Worm (Caenorhabditis elegans) whole organism, L4 larva: Measurements from ENCODE around the gene T01C8.3.

ENCODE experiments used
- T20F7.1 ChIP-seq: fragments of 200-800 bp; sonication (Bioruptor generic); optimal IDR thresholded peaks from 2 replicates; lab custom pipeline; 2018; ENCODE audit warnings: mild to moderate bottlenecking, missing genetic modification characterization, missing compliant biosample characterization
- T26A8.4 ChIP-seq: fragments of 200-800 bp; sonication (Bioruptor generic); IDR thresholded peaks from 2 replicates; pipeline ENCODE4 v1.3.6; 2022; ENCODE audit warnings: missing genetic modification characterization, missing compliant biosample characterization
- Y105C5A.15 ChIP-seq: fragments of 200-800 bp; sonication (Bioruptor generic); IDR thresholded peaks from 2 replicates; pipeline ENCODE4 v1.3.6; 2022; ENCODE audit warnings: missing genetic modification characterization, missing compliant biosample characterization
- Y75B8A.6 ChIP-seq: fragments of 200-800 bp; sonication (Bioruptor generic); IDR thresholded peaks from 2 replicates; pipeline ENCODE4 v1.3.6; 2022; ENCODE audit warnings: missing genetic modification reagents, missing genetic modification characterization, missing compliant biosample characterization
- ZK337.2 ChIP-seq: fragments of 200-800 bp; sonication (Bioruptor generic); IDR thresholded peaks from 2 replicates; pipeline ENCODE4 v1.3.6; 2022; ENCODE audit warnings: missing genetic modification reagents, missing genetic modification characterization, missing compliant biosample characterization
- aha-1 ChIP-seq: fragments of 150-350 bp; peaks from one replicate; lab custom pipeline; 2014; ENCODE audit warnings: missing biosample characterization, missing genetic modification characterization
- aly-2 ChIP-seq: sonication (generic microtip); optimal IDR thresholded peaks from 2 replicates; lab custom pipeline; 2018; ENCODE audit warnings: missing biosample characterization, missing genetic modification characterization
- ama-1 ChIP-seq: fragments of 150-350 bp; optimal IDR thresholded peaks from 2 replicates; lab custom pipeline; 2014; ENCODE audit warnings: inconsistent platforms, mixed read lengths
- attf-4 ChIP-seq: sonication (generic microtip); optimal IDR thresholded peaks from 3 replicates; lab custom pipeline; 2017; ENCODE audit warnings: missing biosample characterization, missing genetic modification characterization
- ceh-28 ChIP-seq: fragments of 150-350 bp; optimal IDR thresholded peaks from 2 replicates; lab custom pipeline; 2014; ENCODE audit warnings: missing biosample characterization, missing genetic modification reagents, missing genetic modification characterization
- ceh-32 ChIP-seq: sonication (generic microtip); optimal IDR thresholded peaks from 2 replicates; lab custom pipeline; 2016; ENCODE audit warnings: mild to moderate bottlenecking, missing genetic modification characterization, missing compliant biosample characterization; ENCODE audit not compliant: poor library complexity
- ceh-44 ChIP-seq: fragments of 200-800 bp; sonication (Bioruptor generic); IDR thresholded peaks from 2 replicates; pipeline ENCODE4 v1.3.6; 2022; ENCODE audit warnings: missing genetic modification reagents, missing genetic modification characterization, missing compliant biosample characterization
- ces-1 ChIP-seq: fragments of 150-350 bp; sonication (generic microtip); optimal IDR thresholded peaks from 4 replicates; lab custom pipeline; 2014; ENCODE audit warnings: missing biosample characterization, missing genetic modification reagents, missing genetic modification characterization
- ctbp-1 ChIP-seq: fragments of 200-800 bp; sonication (Bioruptor generic); IDR thresholded peaks from 2 replicates; pipeline ENCODE4 v1.3.6; 2022; ENCODE audit warnings: missing genetic modification reagents, missing genetic modification characterization, missing compliant biosample characterization
- daf-16 ChIP-seq, 3 experiments: sonication (generic microtip); optimal IDR thresholded peaks; 2 replicates each; lab custom pipeline; 2016 to 2017; ENCODE audit warnings: missing genetic modification characterization in 3 of 3, missing genetic modification reagents in 3 of 3, mild to moderate bottlenecking in 2 of 3, missing compliant biosample characterization in 2 of 3, missing biosample characterization in 1 of 3, moderate library complexity in 1 of 3
- dmd-6 ChIP-seq: fragments of 200-800 bp; sonication (Bioruptor generic); IDR thresholded peaks from 2 replicates; pipeline ENCODE4 v1.3.6; 2022; ENCODE audit warnings: missing genetic modification reagents, missing genetic modification characterization, missing compliant biosample characterization
- dmd-8 ChIP-seq: fragments of 200-800 bp; sonication (Bioruptor generic); IDR thresholded peaks from 2 replicates; pipeline ENCODE4 v1.3.6; 2022; ENCODE audit warnings: missing genetic modification characterization, missing compliant biosample characterization
- dmd-9 ChIP-seq: fragments of 200-800 bp; sonication (Bioruptor generic); IDR thresholded peaks from 2 replicates; pipeline ENCODE4 v1.3.6; 2022; ENCODE audit warnings: missing genetic modification reagents, missing genetic modification characterization, missing compliant biosample characterization
- dpl-1 ChIP-seq: fragments of 150-350 bp; optimal IDR thresholded peaks from 2 replicates; lab custom pipeline; 2014; ENCODE audit warnings: missing biosample characterization, missing genetic modification reagents, missing genetic modification characterization
- duxl-1 ChIP-seq: sonication (generic microtip); optimal IDR thresholded peaks from 2 replicates; lab custom pipeline; 2016; ENCODE audit warnings: mild to moderate bottlenecking, missing genetic modification characterization, moderate library complexity, missing compliant biosample characterization; ENCODE audit not compliant: poor library complexity
- egl-27 ChIP-seq: sonication (generic microtip); optimal IDR thresholded peaks from 3 replicates; lab custom pipeline; 2017; ENCODE audit warnings: missing biosample characterization, missing genetic modification reagents, missing genetic modification characterization
- fkh-10 ChIP-seq: fragments of 150-350 bp; optimal IDR thresholded peaks from 2 replicates; lab custom pipeline; 2014; ENCODE audit warnings: missing biosample characterization, missing genetic modification reagents, missing genetic modification characterization
- hif-1 ChIP-seq, 2 experiments: sonication (generic microtip); optimal IDR thresholded peaks; 2 replicates each; lab custom pipeline; 2016 to 2017; ENCODE audit warnings: missing compliant biosample characterization in 2 of 2, missing genetic modification characterization in 2 of 2, missing genetic modification reagents in 2 of 2, missing genotype in 2 of 2, mild to moderate bottlenecking in 1 of 2
- hlh-30 ChIP-seq: sonication (generic microtip); optimal IDR thresholded peaks from 2 replicates; lab custom pipeline; 2017; ENCODE audit warnings: antibody characterized with exemption, mild to moderate bottlenecking, missing genetic modification characterization, missing compliant biosample characterization; ENCODE audit not compliant: insufficient read depth
- jun-1 ChIP-seq: fragments of 150-350 bp; optimal IDR thresholded peaks from 2 replicates; lab custom pipeline; 2014; ENCODE audit warnings: missing biosample characterization, missing genetic modification reagents, missing genetic modification characterization
- lim-7 ChIP-seq: fragments of 200-800 bp; sonication (Bioruptor generic); IDR thresholded peaks from 2 replicates; pipeline ENCODE4 v1.3.6; 2022; ENCODE audit warnings: missing genetic modification characterization, missing compliant biosample characterization
- lin-13 ChIP-seq: fragments of 150-350 bp; optimal IDR thresholded peaks from 2 replicates; lab custom pipeline; 2014; ENCODE audit warnings: missing biosample characterization, missing genetic modification reagents, missing genetic modification characterization
- lin-29 ChIP-seq: fragments of 200-800 bp; sonication (Bioruptor generic); IDR thresholded peaks from 2 replicates; pipeline ENCODE4 v1.3.6; 2022; ENCODE audit warnings: missing genetic modification reagents, missing genetic modification characterization, missing compliant biosample characterization
- lin-38 ChIP-seq: fragments of 200-800 bp; sonication (Bioruptor generic); IDR thresholded peaks from 2 replicates; pipeline ENCODE4 v1.3.6; 2022; ENCODE audit warnings: missing genetic modification reagents, missing genetic modification characterization, missing compliant biosample characterization
- mdl-1 ChIP-seq, 2 experiments: fragments of 150-350 bp in 1 of 2; sonication (generic microtip) in 1 of 2; optimal IDR thresholded peaks; 2 replicates each; lab custom pipeline; 2014 to 2017; ENCODE audit warnings: missing biosample characterization in 2 of 2, missing genetic modification characterization in 2 of 2
- mes-2 ChIP-seq: sonication (generic microtip); optimal IDR thresholded peaks from 2 replicates; lab custom pipeline; 2016; ENCODE audit warnings: missing genotype, mild to moderate bottlenecking, missing genetic modification characterization, missing compliant biosample characterization; ENCODE audit not compliant: poor library complexity, severe bottlenecking
- mxl-3 ChIP-seq: fragments of 200-800 bp; sonication (Bioruptor generic); optimal IDR thresholded peaks from 2 replicates; lab custom pipeline; 2018; ENCODE audit warnings: mild to moderate bottlenecking, missing genetic modification characterization, missing compliant biosample characterization
- nhr-111 ChIP-seq: fragments of 200-800 bp; sonication (Bioruptor generic); optimal IDR thresholded peaks from 2 replicates; lab custom pipeline; 2018; ENCODE audit warnings: mild to moderate bottlenecking, missing genetic modification characterization, missing compliant biosample characterization
- nhr-237 ChIP-seq: sonication (generic microtip); optimal IDR thresholded peaks from 2 replicates; lab custom pipeline; 2017; ENCODE audit warnings: missing biosample characterization, missing genetic modification characterization
- nhr-25 ChIP-seq: sonication (generic microtip); optimal IDR thresholded peaks from 2 replicates; lab custom pipeline; 2017; ENCODE audit warnings: missing genetic modification characterization, mild to moderate bottlenecking, missing compliant biosample characterization, antibody characterized with exemption, moderate library complexity, borderline replicate concordance; ENCODE audit not compliant: insufficient read depth
- nhr-41 ChIP-seq: fragments of 200-800 bp; sonication (Bioruptor generic); IDR thresholded peaks from 2 replicates; pipeline ENCODE4 v1.3.6; 2022; ENCODE audit warnings: missing genetic modification reagents, missing genetic modification characterization, missing compliant biosample characterization
- nhr-6 ChIP-seq: fragments of 150-350 bp; optimal IDR thresholded peaks from 2 replicates; lab custom pipeline; 2014; ENCODE audit warnings: missing biosample characterization, missing genetic modification characterization
- nhr-76 ChIP-seq: fragments of 150-350 bp; optimal IDR thresholded peaks from 2 replicates; lab custom pipeline; 2014; ENCODE audit warnings: missing biosample characterization, missing genetic modification characterization
- sdz-12 ChIP-seq: fragments of 200-800 bp; sonication (Bioruptor generic); optimal IDR thresholded peaks from 2 replicates; lab custom pipeline; 2018; ENCODE audit warnings: mild to moderate bottlenecking, missing genetic modification characterization, missing compliant biosample characterization
- snpc-4 ChIP-seq: fragments of 150-350 bp; optimal IDR thresholded peaks from 2 replicates; lab custom pipeline; 2014; ENCODE audit warnings: missing biosample characterization, missing genetic modification characterization
- spr-1 ChIP-seq: sonication (generic microtip); optimal IDR thresholded peaks from 2 replicates; lab custom pipeline; 2016; ENCODE audit warnings: mild to moderate bottlenecking, missing genetic modification characterization, missing compliant biosample characterization
- spr-3 ChIP-seq: fragments of 200-800 bp; sonication (Bioruptor generic); optimal IDR thresholded peaks from 2 replicates; lab custom pipeline; 2018; ENCODE audit warnings: mild to moderate bottlenecking, missing genetic modification characterization, missing compliant biosample characterization
- tag-97 ChIP-seq: fragments of 200-800 bp; sonication (Bioruptor generic); IDR thresholded peaks from 2 replicates; pipeline ENCODE4 v1.3.6; 2022; ENCODE audit warnings: missing genetic modification characterization, missing compliant biosample characterization
- unc-39 ChIP-seq: sonication (generic microtip); optimal IDR thresholded peaks from 2 replicates; lab custom pipeline; 2017; ENCODE audit warnings: missing biosample characterization, missing genetic modification characterization
- vab-7 ChIP-seq: fragments of 200-800 bp; sonication (Bioruptor generic); IDR thresholded peaks from 2 replicates; pipeline ENCODE4 v1.3.6; 2022; ENCODE audit warnings: missing genetic modification reagents, missing genetic modification characterization, missing compliant biosample characterization
- zag-1 ChIP-seq: fragments of 150-350 bp; optimal IDR thresholded peaks from 2 replicates; lab custom pipeline; 2014; ENCODE audit warnings: missing biosample characterization, missing genetic modification characterization
- zip-11 ChIP-seq: fragments of 200-800 bp; sonication (Bioruptor generic); IDR thresholded peaks from 2 replicates; pipeline ENCODE4 v1.3.6; 2022; ENCODE audit warnings: missing genetic modification characterization, missing compliant biosample characterization
- ztf-7 ChIP-seq: fragments of 150-350 bp; optimal IDR thresholded peaks from 2 replicates; lab custom pipeline; 2014; ENCODE audit warnings: missing biosample characterization, missing genetic modification characterization

T01C8.3 gene

ce11 chrX:16813606-16814330 is 30.8 kb upstream of the T01C8.3 start, which contains the start of gene cas-1 (continued):
- TF ChIP-seq nhr-6 (peak; percentile 30), dmd-6 (0 out of 2 replicates have a peak, but pooled peaks have one; percentile 11), nhr-237 (no peak), aha-1 (peak; percentile 73), lin-38 (peak; percentile 83), T26A8.4 (no peak), dmd-9 (GFP tag; lab: Robert Waterston, UW) (no peak)

DNA sequence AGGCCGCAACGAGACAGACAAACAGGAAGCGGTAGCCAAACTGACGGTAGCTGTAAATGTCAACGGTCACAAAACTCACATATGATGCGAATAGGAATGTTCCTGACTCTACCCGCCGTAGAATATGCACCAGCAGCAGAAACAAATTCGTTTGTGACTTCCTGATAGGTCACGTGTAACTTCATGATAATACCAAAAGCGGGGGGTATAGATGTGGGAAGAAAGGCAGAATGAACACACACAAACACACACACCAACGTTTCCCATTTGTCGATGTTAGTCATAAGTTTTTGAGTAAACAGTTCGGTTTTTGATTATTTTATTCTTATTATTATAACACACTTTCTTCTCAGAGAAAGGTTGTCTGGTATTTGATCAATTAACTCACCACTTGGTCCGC is 30.1 kb upstream of the T01C8.3 start:
- no peak for TF ChIP-seq spr-3 (GFP tag; lab: Kevin White, UChicago)
- no peak for TF ChIP-seq mxl-3 (GFP tag; lab: Kevin White, UChicago)
- no peak for TF ChIP-seq dmd-9 (GFP tag; lab: Robert Waterston, UW)
- TF ChIP-seq attf-4 (tag; lab: Kevin White, UChicago): no peak
- no peak for TF ChIP-seq zag-1 (tag; lab: Kevin White, UChicago)
- peak; percentile 40 for TF ChIP-seq mes-2
- TF ChIP-seq zip-11 (GFP tag; lab: Robert Waterston, UW): no peak
- no peak for TF ChIP-seq duxl-1
- no peak for TF ChIP-seq ZK337.2
- peak in 1 of 2 experiments; percentile 8 for TF ChIP-seq hif-1 (tag; optimal IDR thresholded peaks at IDR 0.05; lab: Kevin White, UChicago)
- no peak for TF ChIP-seq dmd-8 (GFP tag; lab: Robert Waterston, UW)
- TF ChIP-seq spr-1 (tag; lab: Kevin White, UChicago): no peak
- TF ChIP-seq Y105C5A.15 (GFP tag; lab: Robert Waterston, UW): no peak
- no peak for TF ChIP-seq nhr-25
- TF ChIP-seq T26A8.4: no peak
- no peak for TF ChIP-seq dpl-1 (GFP tag; lab: Kevin White, UChicago)
- TF ChIP-seq ceh-32: no peak
- TF ChIP-seq nhr-41 (GFP tag; lab: Robert Waterston, UW): no peak
- TF ChIP-seq sdz-12: no peak
- TF ChIP-seq ceh-44: no peak
- TF ChIP-seq lim-7 (GFP tag; lab: Robert Waterston, UW): no peak
- no peak for TF ChIP-seq nhr-76 (tag; lab: Kevin White, UChicago)
- TF ChIP-seq unc-39 (tag; lab: Kevin White, UChicago): no peak
- no peak for TF ChIP-seq nhr-111 (GFP tag; lab: Kevin White, UChicago)
- TF ChIP-seq egl-27 (tag; lab: Kevin White, UChicago): no peak
- no peak for TF ChIP-seq ctbp-1 (GFP tag; lab: Robert Waterston, UW)
- no peak for TF ChIP-seq snpc-4
- no peak for TF ChIP-seq aly-2 (tag; lab: Kevin White, UChicago)
- TF ChIP-seq ceh-28 (tag; lab: Kevin White, UChicago): no peak
- TF ChIP-seq Y75B8A.6 (GFP tag; lab: Robert Waterston, UW): no peak
- TF ChIP-seq mdl-1 (tag; optimal IDR thresholded peaks at IDR 0.05; lab: Kevin White, UChicago): peak in 1 of 2 experiments; percentile 40
- no peak for TF ChIP-seq tag-97 (GFP tag; lab: Robert Waterston, UW)
- TF ChIP-seq daf-16 (GFP tag; optimal IDR thresholded peaks at IDR 0.05; lab: Kevin White, UChicago): no peak
- TF ChIP-seq daf-16 (tag; optimal IDR thresholded peaks at IDR 0.05; lab: Kevin White, UChicago): peak; percentile 87
- TF ChIP-seq ama-1 (lab: Kevin White, UChicago): no peak
- no peak for TF ChIP-seq ces-1
- no peak for TF ChIP-seq fkh-10 (GFP tag; lab: Kevin White, UChicago)
- TF ChIP-seq vab-7 (GFP tag; lab: Robert Waterston, UW): no peak
- TF ChIP-seq lin-29: no peak
- TF ChIP-seq T20F7.1 (GFP tag; lab: Kevin White, UChicago): no peak
- TF ChIP-seq jun-1: no peak
- TF ChIP-seq ztf-7: no peak
- no peak for TF ChIP-seq lin-13 (GFP tag; lab: Kevin White, UChicago)
- peak; percentile 80 for TF ChIP-seq hlh-30 (tag; lab: Kevin White, UChicago)
